Worm (Caenorhabditis elegans) whole organism, young adult: Measurements from ENCODE around the gene C25H3.17.

Experiments used
- F49E8.2 ChIP-seq: sonication (generic microtip); optimal IDR thresholded peaks from 3 replicates; lab custom pipeline; 2017; ENCODE audit warnings: missing genetic modification characterization, mild to moderate bottlenecking, missing compliant biosample characterization, antibody characterized with exemption, moderate library complexity; ENCODE audit not compliant: insufficient read depth
- akir-1 ChIP-seq: fragments of 200-800 bp; sonication (Bioruptor generic); optimal IDR thresholded peaks from 2 replicates; lab custom pipeline; 2018; ENCODE audit warnings: mild to moderate bottlenecking, missing genetic modification characterization, moderate library complexity, missing compliant biosample characterization
- ama-1 ChIP-seq, 3 experiments: fragments of 150-350 bp in 1 of 3; sonication (generic microtip) in 2 of 3; optimal IDR thresholded peaks; 2 replicates each; lab custom pipeline; 2014 to 2018; ENCODE audit warnings: missing biosample characterization in 2 of 3, missing genetic modification characterization in 2 of 3, missing genetic modification reagents in 2 of 3
- ceh-40 ChIP-seq: fragments of 200-800 bp; sonication (Bioruptor generic); IDR thresholded peaks from 2 replicates; pipeline ENCODE4 v1.3.6; 2022; ENCODE audit warnings: missing genetic modification characterization, missing compliant biosample characterization
- gei-17 ChIP-seq: fragments of 200-800 bp; sonication (Bioruptor generic); optimal IDR thresholded peaks from 2 replicates; lab custom pipeline; 2018; ENCODE audit warnings: mild to moderate bottlenecking, missing genetic modification characterization, missing compliant biosample characterization
- hlh-26 ChIP-seq: fragments of 200-800 bp; sonication (Bioruptor generic); conservative IDR thresholded peaks from 2 replicates; pipeline ENCODE4 v1.3.6; 2022; ENCODE audit warnings: missing genetic modification reagents, missing genetic modification characterization, missing compliant biosample characterization
- nfya-1 ChIP-seq: sonication (generic microtip); optimal IDR thresholded peaks from 2 replicates; lab custom pipeline; 2017; ENCODE audit warnings: antibody characterized with exemption, missing compliant biosample characterization, missing genetic modification characterization, borderline replicate concordance; ENCODE audit not compliant: insufficient read depth
- nhr-90 ChIP-seq: sonication (generic microtip); optimal IDR thresholded peaks from 2 replicates; lab custom pipeline; 2016; ENCODE audit warnings: missing genotype, mild to moderate bottlenecking, missing genetic modification characterization, missing compliant biosample characterization
- pbrm-1 ChIP-seq: fragments of 200-800 bp; sonication (Bioruptor generic); IDR thresholded peaks from 2 replicates; pipeline ENCODE4 v1.3.6; 2022; ENCODE audit warnings: missing genetic modification reagents, missing genetic modification characterization, missing compliant biosample characterization
- pha-4 ChIP-seq: fragments of 150-350 bp; sonication (generic microtip); optimal IDR thresholded peaks from 2 replicates; lab custom pipeline; 2014; ENCODE audit warnings: missing biosample characterization, missing genetic modification reagents, missing genetic modification characterization
- repo-1 ChIP-seq: sonication (generic microtip); optimal IDR thresholded peaks from 2 replicates; lab custom pipeline; 2017; ENCODE audit warnings: mild to moderate bottlenecking, missing genetic modification characterization, missing compliant biosample characterization
- ztf-28 ChIP-seq: fragments of 200-800 bp; sonication (Bioruptor generic); IDR thresholded peaks from 2 replicates; pipeline ENCODE4 v1.3.6; 2022; ENCODE audit warnings: missing genetic modification reagents, missing genetic modification characterization, missing compliant biosample characterization

DNA sequence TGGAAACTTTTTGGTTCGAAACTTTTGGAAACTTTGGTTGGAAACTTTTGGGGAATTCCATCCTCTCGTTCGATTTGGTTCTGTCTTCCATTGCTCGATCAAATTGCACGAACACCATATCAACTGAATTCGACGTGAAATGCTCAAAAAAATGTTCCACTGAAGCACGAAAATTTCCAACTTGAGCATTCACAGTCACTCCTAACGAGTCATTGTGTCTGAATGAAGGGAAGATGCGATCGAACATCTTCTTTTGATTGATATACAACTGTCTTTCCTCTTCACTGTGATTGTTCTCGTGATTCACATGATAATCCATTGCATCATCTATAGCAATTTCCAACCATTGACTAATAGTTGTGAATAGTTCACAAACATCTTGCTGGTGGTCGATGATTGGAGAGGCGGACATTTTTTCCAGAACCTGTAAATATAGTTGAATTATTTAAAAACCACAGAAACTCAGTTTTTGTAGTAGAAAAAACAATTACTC lies 41.1 kb downstream of the C25H3.17 start, which contains the start of gene F59E12.15:
- TF ChIP-seq pbrm-1 (GFP tag; lab: Robert Waterston, UW) (no peak), F49E8.2 (no peak), repo-1 (tag; lab: Kevin White, UChicago) (no peak), pha-4 (tag; lab: Kevin White, UChicago) (no peak), hlh-26 (GFP tag; lab: Robert Waterston, UW) (no peak), nfya-1 (no peak), ztf-28 (no peak), ceh-40 (no peak), ama-1 (optimal IDR thresholded peaks at IDR 0.05; lab: Kevin White, UChicago) (no peak), ama-1 (GFP tag; optimal IDR thresholded peaks at IDR 0.05; lab: Kevin White, UChicago) (no peak), nhr-90 (tag; lab: Kevin White, UChicago) (no peak), gei-17 (GFP tag; lab: Kevin White, UChicago) (no peak), akir-1 (GFP tag; lab: Kevin White, UChicago) (no peak)
